Fruit fly (Drosophila melanogaster): ENCODE measurements around the gene Apc.

- TF ChIP-seq knrl (GFP tag; IDR thresholded peaks at IDR 0.05; ENCODE audit: partially characterized antibody) (peak; percentile 56; the same call in 2 of the 3 replicates), lov (optimal IDR thresholded peaks at IDR 0.05) (no peak), lov (GFP tag; IDR thresholded peaks at IDR 0.05) (0 out of 3 replicates have a peak, but pooled peaks have one; percentile 56), CG43689 (GFP tag; IDR thresholded peaks at IDR 0.05) (no peak), her (GFP tag; optimal IDR thresholded peaks at IDR 0.05) (peak; percentile 47), CG5953 (GFP tag; IDR thresholded peaks at IDR 0.05) (no peak), ATbp (GFP tag; optimal IDR thresholded peaks at IDR 0.05) (peak; percentile 37), CG18619 (GFP tag; optimal IDR thresholded peaks at IDR 0.05) (no peak), CG10462 (GFP tag; optimal IDR thresholded peaks at IDR 0.05) (peak; percentile 19), twi (tag; optimal IDR thresholded peaks at IDR 0.05) (no peak), HLH3B (GFP tag; IDR thresholded peaks at IDR 0.05) (0 out of 2 replicates have a peak, but pooled peaks have one; percentile 30), Asciz (GFP tag; optimal IDR thresholded peaks at IDR 0.05) (no peak), insv (GFP tag; optimal IDR thresholded peaks at IDR 0.05) (peak in 1 of 2 experiments; percentile 5), lbe (GFP tag; optimal IDR thresholded peaks at IDR 0.05) (no peak)
These were observed 24.8 kb downstream of the Apc start, which contains the start of the genes CG1523 and CG1647 for dm6 chr3R:28819555-28820305.
